Worm (Caenorhabditis elegans): Measurements from ENCODE around the gene cls-1.

Gene cls-1

DNA sequence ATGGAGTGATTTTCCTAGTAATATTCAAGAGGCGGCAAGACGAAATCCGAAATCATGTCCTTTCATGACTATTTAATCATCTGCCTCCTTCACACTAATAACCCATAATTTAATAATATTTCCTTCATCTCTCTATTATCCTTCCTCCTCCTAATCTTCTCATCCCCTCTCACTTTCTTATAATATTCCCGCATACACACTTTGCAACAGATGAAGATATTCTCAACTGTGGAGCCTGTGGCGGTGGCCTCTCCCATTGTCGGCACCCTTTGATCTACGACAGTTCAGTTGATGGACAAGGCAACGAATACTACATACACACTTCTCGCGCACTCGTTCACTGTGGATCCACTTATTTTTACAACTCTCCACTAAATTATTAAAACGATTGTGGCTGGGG lies 50.7 kb downstream of the cls-1 start:
- TF ChIP-seq Y48G9A.11 (GFP tag; IDR thresholded peaks at IDR 0.05) (no peak), gei-8 (GFP tag; optimal IDR thresholded peaks at IDR 0.05) (no peak), hmg-1.1 (GFP tag; IDR thresholded peaks at IDR 0.05) (no peak), cey-2 (tag; optimal IDR thresholded peaks at IDR 0.05; ENCODE audit: borderline replicate concordance, insufficient read depth) (no peak), snpc-4 (tag; optimal IDR thresholded peaks at IDR 0.05) (no peak), unc-39 (tag; optimal IDR thresholded peaks at IDR 0.05) (no peak), nhr-28 (tag; optimal IDR thresholded peaks at IDR 0.05) (no peak), tra-1 (GFP tag; IDR thresholded peaks at IDR 0.05) (no peak), nhr-6 (tag; optimal IDR thresholded peaks at IDR 0.05) (no peak), duxl-1 (tag; optimal IDR thresholded peaks at IDR 0.05; ENCODE audit: poor library complexity) (no peak), hif-1 (tag; optimal IDR thresholded peaks at IDR 0.05) (no peak), lsy-2 (tag; optimal IDR thresholded peaks at IDR 0.05) (no peak), zfp-2 (tag; optimal IDR thresholded peaks at IDR 0.05) (no peak), egl-43 (GFP tag; IDR thresholded peaks at IDR 0.05) (no peak), snpc-1.2 (GFP tag; IDR thresholded peaks at IDR 0.05) (no peak), dmd-8 (GFP tag; IDR thresholded peaks at IDR 0.05) (no peak), T26A8.4 (GFP tag; IDR thresholded peaks at IDR 0.05) (no peak)

- TF ChIP-seq daf-16 (GFP tag; optimal IDR thresholded peaks at IDR 0.05) (peak in 1 of 2 experiments; percentile 77), daf-16 (tag; optimal IDR thresholded peaks at IDR 0.05) (no peak), unc-62 (GFP tag; optimal IDR thresholded peaks at IDR 0.05 in 1 of 2) (peak in 1 of 2 experiments; percentile 48), unc-62 (tag; optimal IDR thresholded peaks at IDR 0.05) (no peak), hlh-11 (tag; optimal IDR thresholded peaks at IDR 0.05) (peak; percentile 1), nhr-76 (tag; optimal IDR thresholded peaks at IDR 0.05) (no peak)
Measured at ce11 chrIII:7559869-7560268, 51.9 kb downstream of the cls-1 start.

DNA sequence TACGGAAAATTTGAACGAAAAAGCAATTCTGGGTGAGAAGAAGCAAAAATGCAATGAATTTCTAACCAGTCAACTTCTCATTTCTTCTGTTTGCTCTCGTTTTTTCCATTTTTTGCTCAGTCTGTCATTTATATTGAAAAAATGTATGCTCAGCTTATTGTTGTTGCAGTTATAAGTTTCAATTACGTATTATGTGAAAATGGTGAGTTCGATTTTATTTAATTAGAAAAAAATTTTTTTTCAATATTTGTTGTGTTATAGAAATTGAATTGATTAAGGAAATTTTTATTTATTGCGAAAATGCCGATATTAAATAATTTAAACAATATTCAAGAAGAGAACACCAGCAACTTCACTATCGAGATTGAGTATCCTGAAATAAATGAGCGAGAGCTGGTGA lies 53.9 kb downstream of the cls-1 start, which contains the start of gene lgc-12:
Gene lgc-12, plus strand, starts transcription at position 301 of the 400 bp plus-strand sequence.
- TF ChIP-seq snpc-1.2 (GFP tag; IDR thresholded peaks at IDR 0.05) (no peak), madf-9 (GFP tag; conservative IDR thresholded peaks at IDR 0.05) (no peak), spr-1 (tag; optimal IDR thresholded peaks at IDR 0.05) (no peak), unc-39 (tag; optimal IDR thresholded peaks at IDR 0.05) (no peak), lin-15B (tag; optimal IDR thresholded peaks at IDR 0.05) (no peak), ceh-20 (GFP tag; IDR thresholded peaks at IDR 0.05) (no peak), dmd-9 (GFP tag; IDR thresholded peaks at IDR 0.05) (no peak), spr-3 (GFP tag; optimal IDR thresholded peaks at IDR 0.05) (no peak), daf-16 (GFP tag; optimal IDR thresholded peaks at IDR 0.05) (no peak), daf-16 (tag; optimal IDR thresholded peaks at IDR 0.05) (no peak), nhr-10 (tag; optimal IDR thresholded peaks at IDR 0.05) (no peak), nhr-41 (GFP tag; IDR thresholded peaks at IDR 0.05) (no peak), ZK546.5 (tag; optimal IDR thresholded peaks at IDR 0.05) (no peak), hmg-1.1 (GFP tag; IDR thresholded peaks at IDR 0.05) (no peak), dmd-8 (GFP tag; IDR thresholded peaks at IDR 0.05) (no peak), nhr-28 (tag; optimal IDR thresholded peaks at IDR 0.05) (no peak), unc-62 (GFP tag; optimal IDR thresholded peaks at IDR 0.05 in 1 of 2) (no peak), unc-62 (tag; optimal IDR thresholded peaks at IDR 0.05) (no peak)

Data from whole organism, L4 larva.